Worm (Caenorhabditis elegans) whole organism, L3 larva: ENCODE data around the gene srg-11.
A peak's percentile ranks its signal among the peaks of the same experiment; 100 is the strongest.

Experiments
- ama-1 ChIP-seq: fragments of 150-350 bp; optimal IDR thresholded peaks from 2 replicates; lab custom pipeline; 2018
- elt-2 ChIP-seq: sonication (generic microtip); optimal IDR thresholded peaks from 2 replicates; lab custom pipeline; 2016; ENCODE audit warnings: missing genetic modification reagents, mild to moderate bottlenecking, missing genetic modification characterization, missing compliant biosample characterization
- fkh-10 ChIP-seq: sonication (generic microtip); optimal IDR thresholded peaks from 2 replicates; lab custom pipeline; 2017; ENCODE audit warnings: missing biosample characterization, missing genetic modification reagents, missing genetic modification characterization
- lin-15B ChIP-seq: fragments of 150-350 bp; optimal IDR thresholded peaks from 2 replicates; lab custom pipeline; 2014; ENCODE audit warnings: missing biosample characterization, missing genetic modification characterization
- nhr-11 ChIP-seq: fragments of 150-350 bp; optimal IDR thresholded peaks from 2 replicates; lab custom pipeline; 2014; ENCODE audit warnings: missing biosample characterization, missing genetic modification characterization
- nhr-237 ChIP-seq: fragments of 150-350 bp; optimal IDR thresholded peaks from 2 replicates; lab custom pipeline; 2014; ENCODE audit warnings: missing biosample characterization, missing genetic modification characterization
- nhr-25 ChIP-seq: sonication (generic microtip); optimal IDR thresholded peaks from 2 replicates; lab custom pipeline; 2017; ENCODE audit warnings: missing biosample characterization, missing genetic modification characterization
- nhr-28 ChIP-seq: fragments of 150-350 bp; optimal IDR thresholded peaks from 2 replicates; lab custom pipeline; 2014; ENCODE audit warnings: missing biosample characterization, missing genetic modification characterization
- tbx-2 ChIP-seq: sonication (generic microtip); optimal IDR thresholded peaks from 2 replicates; lab custom pipeline; 2016; ENCODE audit warnings: mild to moderate bottlenecking, missing genetic modification characterization, missing compliant biosample characterization
- unc-39 ChIP-seq: sonication (generic microtip); optimal IDR thresholded peaks from 4 replicates; lab custom pipeline; 2017; ENCODE audit warnings: missing biosample characterization, missing genetic modification characterization
- zag-1 ChIP-seq: fragments of 150-350 bp; optimal IDR thresholded peaks from 2 replicates; lab custom pipeline; 2014; ENCODE audit warnings: missing biosample characterization, missing genetic modification characterization
- ztf-4 ChIP-seq: fragments of 150-350 bp; optimal IDR thresholded peaks from 2 replicates; lab custom pipeline; 2014; ENCODE audit warnings: missing biosample characterization, missing genetic modification characterization

ce11 chrIII:4649363-4649768 is 30.4 kb upstream of the srg-11 start:
- TF ChIP-seq elt-2 (tag; lab: Kevin White, UChicago) (peak; percentile 96), nhr-237 (no peak), nhr-11 (tag; lab: Kevin White, UChicago) (peak; percentile 87), zag-1 (no peak), ama-1 (lab: Kevin White, UChicago) (peak; percentile 30), ztf-4 (tag; lab: Kevin White, UChicago) (peak; percentile 15), fkh-10 (GFP tag; lab: Kevin White, UChicago) (peak; percentile 49), unc-39 (tag; lab: Kevin White, UChicago) (no peak), tbx-2 (tag; lab: Kevin White, UChicago) (peak; percentile 74), nhr-25 (peak; percentile 98), nhr-28 (no peak), lin-15B (tag; lab: Kevin White, UChicago) (peak; percentile 87)
